Worm (Caenorhabditis elegans) whole organism, late embryonic: ENCODE data around the gene F52E1.14.

Experiments used
- ama-1 ChIP-seq: fragments of 150-350 bp; optimal IDR thresholded peaks from 2 replicates; lab custom pipeline; 2014
- hlh-15 ChIP-seq: sonication (generic microtip); optimal IDR thresholded peaks from 2 replicates; lab custom pipeline; 2016; ENCODE audit warnings: missing genetic modification characterization, missing compliant biosample characterization

DNA sequence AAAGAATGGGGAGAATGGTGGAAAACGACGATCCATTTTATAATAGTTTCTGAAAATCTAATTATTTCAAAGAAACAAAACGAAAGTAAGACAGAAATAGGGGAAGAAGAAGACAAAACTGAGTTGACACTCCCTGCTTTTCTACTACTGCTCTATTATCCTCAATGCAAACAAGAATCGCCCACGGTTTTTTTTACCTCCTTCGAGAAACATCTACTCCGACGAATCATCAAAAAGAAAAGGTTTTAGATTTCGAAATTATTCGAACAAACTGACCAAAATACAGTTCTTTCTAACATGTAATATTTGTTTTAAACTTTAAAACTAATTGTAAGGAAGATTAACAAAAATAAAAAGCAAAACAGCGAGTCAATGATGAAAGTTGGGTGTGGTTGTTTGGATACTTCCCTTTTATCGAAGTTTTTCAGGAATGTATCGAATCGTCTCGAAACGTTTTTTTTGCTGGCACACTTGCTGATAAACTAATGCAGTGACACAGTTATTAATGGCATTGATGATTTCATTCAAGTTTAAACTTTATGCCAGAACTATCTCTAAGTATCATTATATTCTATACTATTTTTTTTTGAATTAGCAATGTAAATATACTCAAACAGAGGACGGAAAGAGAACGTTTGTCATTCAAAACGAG is 2.3 kb downstream of the F52E1.14 start, which contains the start of gene hsp-17:
- TF ChIP-seq ama-1 (lab: Kevin White, UChicago) = no peak
- TF ChIP-seq hlh-15 (tag; lab: Kevin White, UChicago) = no peak
